Fruit fly (Drosophila melanogaster): ENCODE data around the gene spidey.
A peak's percentile ranks its signal among the peaks of the same experiment; 100 is the strongest.

The spidey gene

dm6 chrX:7901153-7902038, 7.3 kb upstream of the spidey start, which contains the start of the genes RpS6 and bys (continued):
- no peak for TF ChIP-seq Sox15 (GFP tag; optimal IDR thresholded peaks at IDR 0.05)
- peak; percentile 44 for TF ChIP-seq Met (GFP tag; optimal IDR thresholded peaks at IDR 0.05)
- peak; percentile 40 for TF ChIP-seq vri (GFP tag; optimal IDR thresholded peaks at IDR 0.05)
- TF ChIP-seq Eip78C (GFP tag): peak; percentile 76
- no peak for TF ChIP-seq Ets96B (tag; optimal IDR thresholded peaks at IDR 0.05)
- peak; percentile 83 for TF ChIP-seq CG6854 (GFP tag; optimal IDR thresholded peaks at IDR 0.05)
- peak; percentile 38 for TF ChIP-seq lz (GFP tag; optimal IDR thresholded peaks at IDR 0.05)
- peak; percentile 43 for TF ChIP-seq CG10669 (GFP tag; optimal IDR thresholded peaks at IDR 0.05)
- TF ChIP-seq CG15336 (GFP tag; IDR thresholded peaks at IDR 0.05): peak; percentile 46; the same call in 1 of the 2 replicates
- TF ChIP-seq dsx (GFP tag; optimal IDR thresholded peaks at IDR 0.05; ENCODE audit: poor library complexity, severe bottlenecking): no peak
- no peak for TF ChIP-seq CG11294 (GFP tag; IDR thresholded peaks at IDR 0.05)
- TF ChIP-seq net (GFP tag; optimal IDR thresholded peaks at IDR 0.05): peak; percentile 64
- peak; percentile 74 for TF ChIP-seq Sox102F (GFP tag; optimal IDR thresholded peaks at IDR 0.05)
- TF ChIP-seq CG4318 (GFP tag; optimal IDR thresholded peaks at IDR 0.05): no peak
- peak; percentile 22 for TF ChIP-seq Hr39 (GFP tag; optimal IDR thresholded peaks at IDR 0.05)
- TF ChIP-seq fkh (GFP tag; optimal IDR thresholded peaks at IDR 0.05): peak; percentile 7
- peak; percentile 6 for TF ChIP-seq CG8319 (GFP tag; optimal IDR thresholded peaks at IDR 0.05)
- TF ChIP-seq pdm3 (GFP tag; optimal IDR thresholded peaks at IDR 0.05): peak; percentile 33
- TF ChIP-seq Hr38 (GFP tag; optimal IDR thresholded peaks at IDR 0.05): no peak
- TF ChIP-seq spab (GFP tag; optimal IDR thresholded peaks at IDR 0.05): no peak
- TF ChIP-seq Blimp-1 (GFP tag; optimal IDR thresholded peaks at IDR 0.05): no peak
- TF ChIP-seq achi (GFP tag; optimal IDR thresholded peaks at IDR 0.05): peak; percentile 38
- peak; percentile 31 for TF ChIP-seq CG34406 (GFP tag; optimal IDR thresholded peaks at IDR 0.05)
- peak; percentile 36 for TF ChIP-seq topi (GFP tag; optimal IDR thresholded peaks at IDR 0.05)
- peak; percentile 46 for TF ChIP-seq eg (GFP tag; IDR thresholded peaks at IDR 0.05)
- no peak for TF ChIP-seq dac (GFP tag; optimal IDR thresholded peaks at IDR 0.05)
- TF ChIP-seq CG31627 (GFP tag; optimal IDR thresholded peaks at IDR 0.05): peak; percentile 40
- peak; percentile 34 for TF ChIP-seq Eip93F (GFP tag; optimal IDR thresholded peaks at IDR 0.05)
- TF ChIP-seq salr (GFP tag; optimal IDR thresholded peaks at IDR 0.05): peak in 1 of 2 experiments; percentile 26
- TF ChIP-seq cyc (GFP tag; optimal IDR thresholded peaks at IDR 0.05): peak; percentile 28

dm6 chrX:7909069-7909389, 298 bp downstream of the spidey start:
- TF ChIP-seq Met (GFP tag; optimal IDR thresholded peaks at IDR 0.05) (no peak), fkh (GFP tag; optimal IDR thresholded peaks at IDR 0.05) (no peak), vri (GFP tag; optimal IDR thresholded peaks at IDR 0.05) (peak; percentile 88)

- TF ChIP-seq CG3032 (tag; optimal IDR thresholded peaks at IDR 0.05) (no peak), Eip78C (GFP tag) (peak; percentile 23), CG34406 (GFP tag; optimal IDR thresholded peaks at IDR 0.05) (no peak), OdsH (GFP tag; optimal IDR thresholded peaks at IDR 0.05) (no peak), Gug (GFP tag; IDR thresholded peaks at IDR 0.05) (no peak), salr (GFP tag; optimal IDR thresholded peaks at IDR 0.05) (no peak), Sox15 (GFP tag; optimal IDR thresholded peaks at IDR 0.05) (no peak), Hr38 (GFP tag; optimal IDR thresholded peaks at IDR 0.05) (no peak), CG8632 (GFP tag; optimal IDR thresholded peaks at IDR 0.05) (no peak)
Observed at dm6 chrX:7909482-7909881, 751 bp downstream of the spidey start.

dm6 chrX:7911983-7912630, 3.4 kb downstream of the spidey start, which contains the start of gene snz:
Gene snz (plus strand): TSS chrX:7912089.
- TF ChIP-seq CG3032 (tag; optimal IDR thresholded peaks at IDR 0.05) (no peak), Eip78C (GFP tag) (peak; percentile 30), achi (GFP tag; optimal IDR thresholded peaks at IDR 0.05) (peak; percentile 28), CG8119 (GFP tag; IDR thresholded peaks at IDR 0.05) (no peak), ss (GFP tag; optimal IDR thresholded peaks at IDR 0.05) (peak in 1 of 2 experiments; percentile 17), CG8632 (GFP tag; optimal IDR thresholded peaks at IDR 0.05) (no peak), eg (GFP tag; IDR thresholded peaks at IDR 0.05) (no peak), CG10631 (GFP tag; optimal IDR thresholded peaks at IDR 0.05) (no peak), CG6808 (GFP tag; optimal IDR thresholded peaks at IDR 0.05) (no peak), fkh (GFP tag; optimal IDR thresholded peaks at IDR 0.05) (no peak), CG9139 (GFP tag; optimal IDR thresholded peaks at IDR 0.05) (peak; percentile 20), CG10669 (GFP tag; optimal IDR thresholded peaks at IDR 0.05) (no peak), svp (GFP tag) (peak; percentile 61), esn (GFP tag; optimal IDR thresholded peaks at IDR 0.05) (peak; percentile 10), CG4318 (GFP tag; optimal IDR thresholded peaks at IDR 0.05) (no peak), CG1621 (tag; optimal IDR thresholded peaks at IDR 0.05) (no peak), vri (GFP tag; optimal IDR thresholded peaks at IDR 0.05) (peak; percentile 0), Hr39 (GFP tag; optimal IDR thresholded peaks at IDR 0.05) (no peak), Smox (GFP tag; optimal IDR thresholded peaks at IDR 0.05) (no peak)
